Worm (Caenorhabditis elegans): ENCODE results near the gene srg-47.

Gene srg-47

ce11 chrV:14530813-14531212 is 25.3 kb downstream of the srg-47 start, which contains the start of gene kcnl-4:
kcnl-4 (plus strand) TSS chrV:14531113.
- no peak for TF ChIP-seq ceh-22 (tag; optimal IDR thresholded peaks at IDR 0.05)
- no peak for TF ChIP-seq pros-1 (tag; optimal IDR thresholded peaks at IDR 0.05)
- TF ChIP-seq npax-4 (tag; optimal IDR thresholded peaks at IDR 0.05) = no peak
- TF ChIP-seq hlh-8 (tag; optimal IDR thresholded peaks at IDR 0.05) = no peak
- no peak for TF ChIP-seq ceh-2 (tag; optimal IDR thresholded peaks at IDR 0.05)
- no peak for TF ChIP-seq ceh-9 (tag; optimal IDR thresholded peaks at IDR 0.05)
- TF ChIP-seq pqm-1 (tag; optimal IDR thresholded peaks at IDR 0.05) = no peak
- TF ChIP-seq pag-3 (tag; optimal IDR thresholded peaks at IDR 0.05; ENCODE audit: borderline replicate concordance) = no peak

ce11 chrV:14527210-14527609 is 28.9 kb downstream of the srg-47 start:
- no peak for TF ChIP-seq elt-4 (tag; optimal IDR thresholded peaks at IDR 0.05)
- TF ChIP-seq syd-9 (tag; optimal IDR thresholded peaks at IDR 0.05) = no peak
- peak; percentile 65 for TF ChIP-seq unc-42 (tag; optimal IDR thresholded peaks at IDR 0.05)
- no peak for TF ChIP-seq hlh-30 (tag; optimal IDR thresholded peaks at IDR 0.05; ENCODE audit: insufficient read depth)
- TF ChIP-seq hlh-15 (tag; optimal IDR thresholded peaks at IDR 0.05) = no peak

ce11 chrV:14525089-14525488 is 31.0 kb downstream of the srg-47 start, which contains the start of gene hda-1:
hda-1 (plus strand) TSS chrV:14525389.
- TF ChIP-seq F13H6.1 (tag; optimal IDR thresholded peaks at IDR 0.05) (no peak), ceh-6 (GFP tag; optimal IDR thresholded peaks at IDR 0.05) (no peak), pax-1 (tag; optimal IDR thresholded peaks at IDR 0.05) (no peak), unc-42 (tag; optimal IDR thresholded peaks at IDR 0.05) (no peak), eyg-1 (tag; optimal IDR thresholded peaks at IDR 0.05) (no peak)

ce11 chrV:14523788-14524582 is 32.1 kb downstream of the srg-47 start, which contains the start of gene ril-1:
ril-1 (minus strand) TSS chrV:14524129.
- TF ChIP-seq ztf-16 (tag; optimal IDR thresholded peaks at IDR 0.05) = peak; percentile 62
- TF ChIP-seq pha-2 (tag; optimal IDR thresholded peaks at IDR 0.05) = no peak
- peak; percentile 10 for TF ChIP-seq fkh-6 (tag; optimal IDR thresholded peaks at IDR 0.05)
- peak; percentile 8 for TF ChIP-seq ceh-14 (tag; optimal IDR thresholded peaks at IDR 0.05)
- TF ChIP-seq unc-86 (tag; optimal IDR thresholded peaks at IDR 0.05) = peak; percentile 33
- no peak for TF ChIP-seq ceh-6 (GFP tag; optimal IDR thresholded peaks at IDR 0.05)
- TF ChIP-seq C08G9.2 (tag; optimal IDR thresholded peaks at IDR 0.05) = no peak
- TF ChIP-seq pax-1 (tag; optimal IDR thresholded peaks at IDR 0.05) = no peak
- TF ChIP-seq tbx-2 (tag; optimal IDR thresholded peaks at IDR 0.05) = peak; percentile 35
- TF ChIP-seq nhr-232 (tag; optimal IDR thresholded peaks at IDR 0.05) = no peak
- TF ChIP-seq ttx-3 (tag; optimal IDR thresholded peaks at IDR 0.05) = peak; percentile 53
- peak; percentile 12 for TF ChIP-seq fax-1 (tag; optimal IDR thresholded peaks at IDR 0.05)
- TF ChIP-seq ceh-24 (tag; optimal IDR thresholded peaks at IDR 0.05) = no peak
- no peak for TF ChIP-seq mec-3 (tag; optimal IDR thresholded peaks at IDR 0.05; ENCODE audit: borderline replicate concordance)
- TF ChIP-seq ref-2 (tag; optimal IDR thresholded peaks at IDR 0.05) = no peak
- TF ChIP-seq ceh-30 (tag; optimal IDR thresholded peaks at IDR 0.05) = no peak
- no peak for TF ChIP-seq hlh-13 (GFP tag; optimal IDR thresholded peaks at IDR 0.05)
- peak; percentile 23 for TF ChIP-seq sox-4 (tag; optimal IDR thresholded peaks at IDR 0.05)
- peak; percentile 29 for TF ChIP-seq nfya-1 (tag; optimal IDR thresholded peaks at IDR 0.05)
- TF ChIP-seq ceh-18 (tag; optimal IDR thresholded peaks at IDR 0.05) = no peak
- peak; percentile 18 for TF ChIP-seq pat-9 (tag; optimal IDR thresholded peaks at IDR 0.05)
- TF ChIP-seq lin-11 (tag; optimal IDR thresholded peaks at IDR 0.05) = no peak
- no peak for TF ChIP-seq rnt-1 (tag; optimal IDR thresholded peaks at IDR 0.05)
- TF ChIP-seq che-1 (tag; optimal IDR thresholded peaks at IDR 0.05) = peak; percentile 37
- TF ChIP-seq gmeb-2 (tag; optimal IDR thresholded peaks at IDR 0.05) = peak; percentile 34
- peak; percentile 74 for TF ChIP-seq elt-2 (tag; optimal IDR thresholded peaks at IDR 0.05)
- TF ChIP-seq tbx-7 (tag; optimal IDR thresholded peaks at IDR 0.05) = no peak
- TF ChIP-seq ets-4 (tag; optimal IDR thresholded peaks at IDR 0.05) = no peak
- TF ChIP-seq hlh-6 (tag; optimal IDR thresholded peaks at IDR 0.05) = no peak
- no peak for TF ChIP-seq ceh-19 (GFP tag; optimal IDR thresholded peaks at IDR 0.05)
- peak; percentile 3 for TF ChIP-seq eyg-1 (tag; optimal IDR thresholded peaks at IDR 0.05)
- no peak for TF ChIP-seq ceh-22 (tag; optimal IDR thresholded peaks at IDR 0.05)
- TF ChIP-seq ama-1 (optimal IDR thresholded peaks at IDR 0.05) = no peak
- TF ChIP-seq ceh-31 (tag; optimal IDR thresholded peaks at IDR 0.05) = peak; percentile 44

Data from whole organism, late embryonic.